Worm (Caenorhabditis elegans): ENCODE measurements around the gene hyl-1.

The hyl-1 gene

DNA sequence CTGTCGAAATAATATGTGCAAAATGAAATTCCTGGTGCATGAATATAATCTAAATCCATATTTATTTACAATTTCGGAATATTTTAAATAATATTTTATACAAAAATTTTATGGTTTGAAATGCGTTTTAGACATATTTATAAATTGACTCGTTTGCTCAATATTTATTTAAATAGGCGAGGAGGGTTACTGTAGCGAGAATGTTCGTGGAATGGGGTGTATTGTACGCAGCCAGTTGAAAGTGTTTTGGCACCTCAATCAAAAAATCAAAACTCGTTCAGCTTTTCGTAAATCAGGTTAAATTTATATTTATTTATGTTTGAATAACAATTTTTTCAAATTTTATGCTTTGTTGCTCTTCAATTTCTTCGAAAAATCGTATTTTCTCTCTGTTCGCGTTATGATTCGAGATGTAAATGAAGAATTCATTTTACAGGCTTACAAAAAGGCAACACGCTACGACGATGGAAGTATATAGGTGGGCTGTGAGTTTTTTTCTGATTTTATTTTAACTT lies at the start of gene hyl-1:
Gene hyl-1 (plus strand): TSS at position 465 of the 515 bp plus-strand sequence.
- no peak for TF ChIP-seq bed-3 (GFP tag; optimal IDR thresholded peaks at IDR 0.05)
- TF ChIP-seq mep-1 (tag; optimal IDR thresholded peaks at IDR 0.05), result no peak
- no peak for TF ChIP-seq mls-2 (tag; optimal IDR thresholded peaks at IDR 0.05)
- TF ChIP-seq cnd-1 (tag; optimal IDR thresholded peaks at IDR 0.05), result no peak

DNA sequence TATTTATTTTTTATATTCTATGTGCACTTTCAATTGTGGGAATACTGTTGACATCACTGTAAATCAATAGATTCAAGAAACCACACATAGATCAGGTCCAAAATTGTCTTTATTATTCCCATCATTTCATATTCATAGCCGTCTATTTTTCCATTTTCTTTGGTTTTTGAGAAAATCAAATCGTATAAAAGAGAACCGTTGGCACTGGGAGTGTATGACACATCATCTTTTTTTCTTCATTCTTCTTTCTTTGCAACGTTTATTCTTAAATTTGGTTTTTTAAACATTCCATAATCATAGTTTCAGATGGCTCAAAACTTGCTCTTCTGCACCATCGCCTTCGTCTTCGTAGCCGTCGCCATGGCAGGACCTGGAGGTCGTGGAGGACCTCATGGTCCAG lies 49.0 kb upstream of the hyl-1 start, which contains the start of gene srlf-2:
Gene srlf-2 (plus strand): TSS at position 301 of the 400 bp plus-strand sequence.
- TF ChIP-seq M03D4.4 (tag; optimal IDR thresholded peaks at IDR 0.05) (no peak), mab-5 (tag; optimal IDR thresholded peaks at IDR 0.05) (no peak), pha-4 (tag; optimal IDR thresholded peaks at IDR 0.05) (no peak), ztf-11 (tag; optimal IDR thresholded peaks at IDR 0.05) (no peak), zip-8 (tag; optimal IDR thresholded peaks at IDR 0.05) (no peak), nhr-28 (tag; optimal IDR thresholded peaks at IDR 0.05) (no peak), elt-1 (tag; optimal IDR thresholded peaks at IDR 0.05; ENCODE audit: borderline replicate concordance, insufficient read depth) (no peak), bed-3 (GFP tag; optimal IDR thresholded peaks at IDR 0.05) (no peak), ham-2 (GFP tag; optimal IDR thresholded peaks at IDR 0.05) (no peak), unc-120 (tag; optimal IDR thresholded peaks at IDR 0.05; ENCODE audit: poor library complexity, severe bottlenecking) (no peak), nhr-12 (tag; optimal IDR thresholded peaks at IDR 0.05) (no peak), mep-1 (tag; optimal IDR thresholded peaks at IDR 0.05) (no peak), ces-1 (GFP tag; optimal IDR thresholded peaks at IDR 0.05) (no peak), sem-2 (GFP tag; optimal IDR thresholded peaks at IDR 0.05) (no peak), ceh-83 (GFP tag; optimal IDR thresholded peaks at IDR 0.05) (no peak), ceh-43 (GFP tag; optimal IDR thresholded peaks at IDR 0.05) (no peak), blmp-1 (tag; optimal IDR thresholded peaks at IDR 0.05) (no peak), nhr-2 (tag; optimal IDR thresholded peaks at IDR 0.05) (no peak)

DNA sequence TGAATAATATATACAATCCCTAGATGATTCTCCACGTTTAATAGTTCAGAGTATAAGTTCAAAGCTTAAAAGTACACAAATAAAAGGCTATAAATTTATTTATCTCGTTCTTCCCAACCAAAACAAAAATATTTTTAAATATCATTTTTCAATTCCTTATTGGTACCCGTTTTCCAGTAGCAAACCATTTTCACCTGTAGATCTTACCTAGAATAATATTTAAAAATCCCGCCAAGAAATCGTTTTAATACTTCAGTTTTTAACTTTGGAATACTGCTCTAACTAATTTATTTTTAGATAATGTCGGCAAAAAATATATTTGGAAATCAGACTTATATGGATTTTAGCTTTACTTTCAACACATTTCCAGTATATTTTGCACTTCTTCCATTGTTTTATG lies 46.7 kb upstream of the hyl-1 start, which contains the start of gene sru-7:
Gene sru-7 (plus strand): TSS at position 301 of the 400 bp plus-strand sequence.
- TF ChIP-seq ham-2 (GFP tag; optimal IDR thresholded peaks at IDR 0.05) (no peak), nhr-12 (tag; optimal IDR thresholded peaks at IDR 0.05) (no peak), mab-5 (tag; optimal IDR thresholded peaks at IDR 0.05) (no peak), unc-62 (GFP tag; optimal IDR thresholded peaks at IDR 0.05) (no peak), drap-1 (GFP tag; optimal IDR thresholded peaks at IDR 0.05) (no peak), tbx-8 (GFP tag; optimal IDR thresholded peaks at IDR 0.05) (no peak), snpc-4 (tag; optimal IDR thresholded peaks at IDR 0.05) (no peak), cnd-1 (tag; optimal IDR thresholded peaks at IDR 0.05) (no peak), nhr-237 (tag; optimal IDR thresholded peaks at IDR 0.05) (no peak), flh-1 (GFP tag; optimal IDR thresholded peaks at IDR 0.05) (no peak), bed-3 (GFP tag; optimal IDR thresholded peaks at IDR 0.05) (no peak), ces-1 (GFP tag; optimal IDR thresholded peaks at IDR 0.05) (no peak)

DNA sequence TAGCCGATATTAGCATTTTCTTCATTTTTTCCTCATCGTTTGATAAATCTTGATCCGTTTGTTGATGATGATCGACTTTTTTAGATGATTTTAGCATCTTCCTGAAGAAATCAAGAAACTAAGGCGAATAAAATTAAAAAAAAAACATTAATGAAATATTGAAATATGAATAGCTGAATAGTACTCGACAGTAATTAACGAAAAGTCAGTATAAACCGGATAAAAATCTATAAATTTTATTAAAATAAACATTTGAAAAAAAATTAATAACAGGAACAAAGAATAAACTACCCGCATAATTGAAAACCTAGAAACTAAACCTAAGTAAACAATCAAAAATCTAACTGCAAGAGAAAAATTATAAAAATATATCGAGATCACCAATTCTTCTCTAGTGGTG lies 42.7 kb upstream of the hyl-1 start, which contains the start of gene C28C12.12:
Gene C28C12.12 (minus strand): TSS at position 101 of the 400 bp plus-strand sequence.
- TF ChIP-seq unc-62 (GFP tag; optimal IDR thresholded peaks at IDR 0.05) (no peak), elt-3 (tag; optimal IDR thresholded peaks at IDR 0.05) (no peak), bed-3 (GFP tag; optimal IDR thresholded peaks at IDR 0.05) (no peak), tbx-8 (GFP tag; optimal IDR thresholded peaks at IDR 0.05) (no peak), sptf-1 (tag; optimal IDR thresholded peaks at IDR 0.05) (no peak), lin-13 (tag; optimal IDR thresholded peaks at IDR 0.05) (no peak), ceh-43 (GFP tag; optimal IDR thresholded peaks at IDR 0.05) (no peak), ztf-11 (tag; optimal IDR thresholded peaks at IDR 0.05) (no peak)

DNA sequence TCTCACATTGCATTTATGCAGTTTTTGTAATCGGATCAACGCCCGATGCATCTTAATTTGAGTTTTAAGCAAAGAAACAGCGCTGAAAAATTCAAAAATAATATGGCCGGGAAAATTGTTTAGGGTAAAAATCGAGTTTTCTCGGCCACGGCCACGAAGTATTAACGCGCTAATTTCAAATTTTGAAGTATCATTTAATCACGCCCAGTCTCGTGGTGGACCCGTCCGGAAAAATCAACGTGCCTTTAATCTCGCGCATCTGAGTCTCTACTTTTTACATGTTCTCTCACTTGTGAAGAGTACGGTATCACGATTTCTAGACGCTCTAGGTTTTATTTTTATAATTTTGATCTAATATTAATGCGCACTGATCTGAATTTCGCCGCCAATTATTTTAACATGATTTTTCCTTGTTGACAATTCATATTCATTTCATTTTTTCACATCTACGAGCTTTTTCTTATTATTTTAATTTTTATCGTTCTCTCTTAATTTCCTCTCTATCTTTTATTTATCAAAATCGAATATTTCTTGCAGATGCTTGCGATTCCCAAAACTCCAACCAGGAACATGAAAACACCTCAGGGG lies 40.1 kb upstream of the hyl-1 start, which contains the start of the genes acdh-13 and mesp-1:
Gene acdh-13 (minus strand): TSS at position 51 of the 588 bp plus-strand sequence.
Gene mesp-1 (plus strand): TSS at position 538 of the 588 bp plus-strand sequence.
- TF ChIP-seq elt-3 (tag; optimal IDR thresholded peaks at IDR 0.05) (no peak), nhr-28 (tag; optimal IDR thresholded peaks at IDR 0.05) (no peak), ceh-83 (GFP tag; optimal IDR thresholded peaks at IDR 0.05) (no peak), sem-2 (GFP tag; optimal IDR thresholded peaks at IDR 0.05) (no peak), zip-8 (tag; optimal IDR thresholded peaks at IDR 0.05) (no peak), hlh-1 (tag; optimal IDR thresholded peaks at IDR 0.05) (no peak), ceh-39 (tag; optimal IDR thresholded peaks at IDR 0.05) (no peak), drap-1 (GFP tag; optimal IDR thresholded peaks at IDR 0.05) (no peak), mep-1 (tag; optimal IDR thresholded peaks at IDR 0.05) (no peak), lsy-2 (tag; optimal IDR thresholded peaks at IDR 0.05) (no peak), elt-1 (tag; optimal IDR thresholded peaks at IDR 0.05; ENCODE audit: borderline replicate concordance, insufficient read depth) (no peak), ztf-11 (tag; optimal IDR thresholded peaks at IDR 0.05) (no peak), M03D4.4 (tag; optimal IDR thresholded peaks at IDR 0.05) (no peak), ces-1 (GFP tag; optimal IDR thresholded peaks at IDR 0.05) (no peak), sptf-1 (tag; optimal IDR thresholded peaks at IDR 0.05) (no peak), unc-62 (GFP tag; optimal IDR thresholded peaks at IDR 0.05) (no peak), pha-4 (tag; optimal IDR thresholded peaks at IDR 0.05) (no peak)
